Fruit fly (Drosophila melanogaster): Measurements from ENCODE around the gene Grp170.

Grp170 gene

DNA sequence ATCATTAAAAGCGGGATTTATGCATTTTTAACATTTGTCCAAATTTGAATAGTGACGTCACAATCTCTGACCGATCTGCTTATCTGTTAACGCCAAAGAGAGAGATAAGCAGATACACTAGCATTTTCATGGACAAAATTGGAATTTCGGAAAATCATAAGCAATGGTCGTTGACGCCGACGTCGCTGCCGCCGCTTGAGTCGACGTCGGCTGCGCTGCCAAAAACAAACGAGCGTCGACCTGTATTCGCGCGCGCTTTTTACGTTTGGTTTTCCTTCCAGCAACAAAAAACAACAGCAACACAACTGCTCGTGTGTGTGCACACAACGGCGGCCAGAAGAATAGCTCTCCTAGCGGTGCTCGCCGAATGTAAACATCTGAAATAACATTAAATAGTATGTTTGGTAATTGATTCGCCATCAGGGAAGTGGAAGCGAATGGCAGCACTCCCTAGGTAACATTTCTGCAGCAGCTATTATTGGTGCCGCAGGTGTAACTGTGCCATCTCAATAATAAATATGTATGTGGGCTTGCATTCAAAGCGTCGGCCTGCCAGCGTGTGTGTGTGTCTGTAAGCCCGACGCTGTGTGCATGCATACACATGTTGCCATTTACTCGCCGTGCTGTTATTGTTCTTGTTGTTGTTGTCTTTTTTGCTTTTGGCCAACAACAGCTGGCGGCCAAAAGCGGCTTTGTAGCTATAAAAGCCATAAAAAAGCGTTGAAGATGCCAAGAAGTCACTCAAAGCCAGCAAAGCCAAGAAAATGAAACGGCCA lies 25.6 kb upstream of the Grp170 start (continued):
- TF ChIP-seq B-H1 (GFP tag; IDR thresholded peaks at IDR 0.05) (peak; percentile 96), NC2α (GFP tag; optimal IDR thresholded peaks at IDR 0.05) (peak; percentile 90), sob (GFP tag; IDR thresholded peaks at IDR 0.05) (peak; percentile 97), CG16815 (GFP tag; optimal IDR thresholded peaks at IDR 0.05) (peak; percentile 95), sisA (GFP tag; IDR thresholded peaks at IDR 0.05) (peak; percentile 96), CG3281 (GFP tag; optimal IDR thresholded peaks at IDR 0.05) (peak; percentile 88), sc (optimal IDR thresholded peaks at IDR 0.05) (no peak), sc (GFP tag; optimal IDR thresholded peaks at IDR 0.05) (peak; percentile 93), Sry-δ (GFP tag; optimal IDR thresholded peaks at IDR 0.05) (peak; percentile 56), CG9215 (GFP tag; IDR thresholded peaks at IDR 0.05) (peak; percentile 88), Hmx (GFP tag; optimal IDR thresholded peaks at IDR 0.05) (peak; percentile 60), ftz-f1 (GFP tag; optimal IDR thresholded peaks at IDR 0.05) (peak; percentile 35), dmrt11E (tag; optimal IDR thresholded peaks at IDR 0.05) (peak; percentile 89), CG10209 (GFP tag; optimal IDR thresholded peaks at IDR 0.05) (peak; percentile 95), YL-1 (GFP tag; optimal IDR thresholded peaks at IDR 0.05) (peak; percentile 76), psq (GFP tag; optimal IDR thresholded peaks at IDR 0.05) (peak; percentile 79), pfk (GFP tag; optimal IDR thresholded peaks at IDR 0.05) (no peak), rib (GFP tag; IDR thresholded peaks at IDR 0.05) (peak; percentile 94), trem (tag; optimal IDR thresholded peaks at IDR 0.05) (peak; percentile 83), CG32532 (GFP tag; IDR thresholded peaks at IDR 0.05) (peak; percentile 96), al (GFP tag; IDR thresholded peaks at IDR 0.05) (peak; percentile 91), repo (GFP tag; optimal IDR thresholded peaks at IDR 0.05) (peak; percentile 71), yki (optimal IDR thresholded peaks at IDR 0.05) (no peak), hth (optimal IDR thresholded peaks at IDR 0.05) (no peak), Myb (GFP tag; optimal IDR thresholded peaks at IDR 0.05) (peak; percentile 81), CG14710 (tag; optimal IDR thresholded peaks at IDR 0.05) (peak; percentile 81), Drgx (GFP tag; IDR thresholded peaks at IDR 0.05) (peak; percentile 99), CG6272 (GFP tag; IDR thresholded peaks at IDR 0.05) (peak; percentile 93), ap (GFP tag; IDR thresholded peaks at IDR 0.05) (peak; percentile 97), gsb-n (tag; optimal IDR thresholded peaks at IDR 0.05) (peak; percentile 90), seq (GFP tag; IDR thresholded peaks at IDR 0.05) (peak; percentile 98), caup (GFP tag; optimal IDR thresholded peaks at IDR 0.05; ENCODE audit: severe bottlenecking) (peak; percentile 94), CG6654 (GFP tag; optimal IDR thresholded peaks at IDR 0.05) (peak; percentile 85), CG12104 (GFP tag; optimal IDR thresholded peaks at IDR 0.05) (peak; percentile 84), pnt (GFP tag; optimal IDR thresholded peaks at IDR 0.05) (peak; percentile 88), CG11504 (tag; optimal IDR thresholded peaks at IDR 0.05) (peak; percentile 96), pzg (GFP tag; optimal IDR thresholded peaks at IDR 0.05) (no peak), lbe (GFP tag; optimal IDR thresholded peaks at IDR 0.05) (peak; percentile 97), sna (GFP tag; IDR thresholded peaks at IDR 0.05; ENCODE audit: partially characterized antibody) (no peak), Neu2 (GFP tag; optimal IDR thresholded peaks at IDR 0.05; ENCODE audit: borderline replicate concordance) (no peak), insv (GFP tag; optimal IDR thresholded peaks at IDR 0.05) (peak in 1 of 2 experiments; percentile 45), Max (GFP tag; optimal IDR thresholded peaks at IDR 0.05) (peak; percentile 84), CG3838 (GFP tag; optimal IDR thresholded peaks at IDR 0.05) (peak; percentile 87), slou (GFP tag; optimal IDR thresholded peaks at IDR 0.05) (peak; percentile 66), tio (GFP tag; optimal IDR thresholded peaks at IDR 0.05) (peak; percentile 81), Hey (tag; optimal IDR thresholded peaks at IDR 0.05) (peak; percentile 84), CG8924 (tag; optimal IDR thresholded peaks at IDR 0.05) (peak; percentile 95), CG13123 (GFP tag; optimal IDR thresholded peaks at IDR 0.05) (peak; percentile 70), CG10366 (GFP tag; IDR thresholded peaks at IDR 0.05) (peak; percentile 98), Deaf1 (tag; optimal IDR thresholded peaks at IDR 0.05) (peak; percentile 72), CG11093 (GFP tag; IDR thresholded peaks at IDR 0.05) (peak; percentile 96)

All from whole organism, embryonic.